Worm (Caenorhabditis elegans) whole organism, young adult: ENCODE measurements around the gene nhr-286.

ENCODE experiments used
- C17E4.6 ChIP-seq: fragments of 200-800 bp; sonication (Bioruptor generic); IDR thresholded peaks from 2 replicates; pipeline ENCODE4 v1.3.6; 2022; ENCODE audit warnings: missing genetic modification reagents, missing genetic modification characterization, missing compliant biosample characterization
- F10E7.11 ChIP-seq: sonication (generic microtip); optimal IDR thresholded peaks from 2 replicates; lab custom pipeline; 2017; ENCODE audit warnings: mild to moderate bottlenecking, missing genetic modification characterization, moderate library complexity, missing compliant biosample characterization
- T26A5.8 ChIP-seq: sonication (generic microtip); optimal IDR thresholded peaks from 2 replicates; lab custom pipeline; 2016; ENCODE audit warnings: missing genetic modification characterization, missing compliant biosample characterization
- Y53G8AR.9 ChIP-seq: fragments of 200-800 bp; sonication (Bioruptor generic); conservative IDR thresholded peaks from 2 replicates; pipeline ENCODE4 v1.3.6; 2022; ENCODE audit warnings: missing genetic modification reagents, missing genetic modification characterization, missing compliant biosample characterization
- ama-1 ChIP-seq, 3 experiments: fragments of 150-350 bp in 1 of 3; sonication (generic microtip) in 2 of 3; optimal IDR thresholded peaks; 2 replicates each; lab custom pipeline; 2014 to 2018; ENCODE audit warnings: missing biosample characterization in 2 of 3, missing genetic modification characterization in 2 of 3, missing genetic modification reagents in 2 of 3
- atf-7 ChIP-seq: sonication (generic microtip); optimal IDR thresholded peaks from 2 replicates; lab custom pipeline; 2017; ENCODE audit warnings: mild to moderate bottlenecking, missing genetic modification characterization, missing compliant biosample characterization
- bed-1 ChIP-seq: fragments of 200-800 bp; sonication (Bioruptor generic); IDR thresholded peaks from 2 replicates; pipeline ENCODE4 v1.3.6; 2022; ENCODE audit warnings: missing genetic modification reagents, missing genetic modification characterization, missing compliant biosample characterization
- madf-10 ChIP-seq: sonication (generic microtip); optimal IDR thresholded peaks from 2 replicates; lab custom pipeline; 2016; ENCODE audit warnings: mild to moderate bottlenecking, missing genetic modification characterization, missing compliant biosample characterization
- mxl-1 ChIP-seq: sonication (generic microtip); optimal IDR thresholded peaks from 2 replicates; lab custom pipeline; 2016; ENCODE audit warnings: missing genetic modification characterization, missing compliant biosample characterization
- nfya-1 ChIP-seq: sonication (generic microtip); optimal IDR thresholded peaks from 2 replicates; lab custom pipeline; 2017; ENCODE audit warnings: antibody characterized with exemption, missing compliant biosample characterization, missing genetic modification characterization, borderline replicate concordance; ENCODE audit not compliant: insufficient read depth
- tbx-9 ChIP-seq: sonication (generic microtip); optimal IDR thresholded peaks from 2 replicates; lab custom pipeline; 2016; ENCODE audit warnings: borderline replicate concordance, missing genetic modification characterization, inconsistent platforms, missing compliant biosample characterization
- unc-130 ChIP-seq: sonication (generic microtip); optimal IDR thresholded peaks from 2 replicates; lab custom pipeline; 2016; ENCODE audit warnings: missing genetic modification reagents, missing genetic modification characterization, missing compliant biosample characterization
- zim-3 ChIP-seq: sonication (generic microtip); optimal IDR thresholded peaks from 2 replicates; lab custom pipeline; 2017; ENCODE audit warnings: mild to moderate bottlenecking, missing genetic modification characterization, moderate library complexity, missing compliant biosample characterization

DNA sequence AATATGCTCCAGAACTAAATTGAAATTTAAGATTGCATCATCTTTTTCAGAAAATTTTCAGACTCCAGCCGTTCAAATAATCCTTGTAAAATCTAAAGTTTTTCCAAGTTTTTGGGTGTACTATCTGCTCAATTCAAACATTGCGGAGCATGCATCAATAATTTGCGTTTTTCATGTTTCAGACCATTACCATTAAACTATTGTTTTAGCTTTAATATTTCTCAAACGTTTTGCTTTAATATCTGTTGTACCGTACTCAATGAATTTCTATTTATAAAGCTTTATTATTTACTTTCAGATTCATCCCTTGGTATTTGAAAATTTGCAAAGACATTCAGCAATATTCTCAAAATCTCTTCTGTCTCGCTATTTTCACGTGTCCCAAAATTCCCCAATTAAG, 11.8 kb upstream of the nhr-286 start, which contains the start of gene odr-2:
- TF ChIP-seq madf-10 (tag; lab: Kevin White, UChicago) (no peak), nfya-1 (no peak), ama-1 (optimal IDR thresholded peaks at IDR 0.05; lab: Kevin White, UChicago) (no peak), ama-1 (GFP tag; optimal IDR thresholded peaks at IDR 0.05; lab: Kevin White, UChicago) (no peak), bed-1 (GFP tag; lab: Robert Waterston, UW) (no peak), tbx-9 (tag; lab: Kevin White, UChicago) (no peak), mxl-1 (no peak), atf-7 (tag; lab: Kevin White, UChicago) (no peak), F10E7.11 (tag; lab: Kevin White, UChicago) (no peak), T26A5.8 (tag; lab: Kevin White, UChicago) (no peak), unc-130 (GFP tag; lab: Kevin White, UChicago) (no peak), Y53G8AR.9 (GFP tag; lab: Robert Waterston, UW) (no peak), zim-3 (tag; lab: Kevin White, UChicago) (no peak), C17E4.6 (GFP tag; lab: Robert Waterston, UW) (no peak)
